Worm (Caenorhabditis elegans) whole organism, L3 larva: ENCODE data around the gene F29A7.8.

Experiments
- R02D3.7 ChIP-seq: fragments of 150-350 bp; optimal IDR thresholded peaks from 2 replicates; lab custom pipeline; 2014; ENCODE audit warnings: missing biosample characterization, missing genetic modification characterization
- ZK546.5 ChIP-seq: sonication (generic microtip); optimal IDR thresholded peaks from 2 replicates; lab custom pipeline; 2017; ENCODE audit warnings: missing biosample characterization, missing genetic modification characterization
- daf-12 ChIP-seq: fragments of 150-350 bp; optimal IDR thresholded peaks from 2 replicates; lab custom pipeline; 2014; ENCODE audit warnings: missing biosample characterization, missing genetic modification reagents, missing genetic modification characterization
- egl-27 ChIP-seq: sonication (generic microtip); optimal IDR thresholded peaks from 4 replicates; lab custom pipeline; 2017; ENCODE audit warnings: missing biosample characterization, missing genetic modification reagents, missing genetic modification characterization
- egl-5 ChIP-seq: fragments of 150-350 bp; optimal IDR thresholded peaks from 2 replicates; lab custom pipeline; 2017; ENCODE audit warnings: missing biosample characterization, missing genetic modification reagents, missing genetic modification characterization, inconsistent platforms
- elt-2 ChIP-seq: sonication (generic microtip); optimal IDR thresholded peaks from 2 replicates; lab custom pipeline; 2016; ENCODE audit warnings: missing genetic modification reagents, mild to moderate bottlenecking, missing genetic modification characterization, missing compliant biosample characterization
- fkh-10 ChIP-seq: sonication (generic microtip); optimal IDR thresholded peaks from 2 replicates; lab custom pipeline; 2017; ENCODE audit warnings: missing biosample characterization, missing genetic modification reagents, missing genetic modification characterization
- lin-39 ChIP-seq: fragments of 150-350 bp; optimal IDR thresholded peaks from 2 replicates; lab custom pipeline; 2018; ENCODE audit warnings: missing biosample characterization, missing genetic modification reagents, missing genetic modification characterization
- lsy-12 ChIP-seq: sonication (generic microtip); optimal IDR thresholded peaks from 2 replicates; lab custom pipeline; 2016; ENCODE audit warnings: mild to moderate bottlenecking, missing genetic modification characterization, missing compliant biosample characterization
- mdl-1 ChIP-seq: fragments of 150-350 bp; optimal IDR thresholded peaks from 2 replicates; lab custom pipeline; 2014; ENCODE audit warnings: missing biosample characterization, missing genetic modification characterization
- nfya-1 ChIP-seq: sonication (generic microtip); optimal IDR thresholded peaks from 2 replicates; lab custom pipeline; 2017; ENCODE audit warnings: missing genetic modification characterization, mild to moderate bottlenecking, missing compliant biosample characterization, antibody characterized with exemption, moderate library complexity; ENCODE audit not compliant: insufficient read depth
- nhr-11 ChIP-seq: fragments of 150-350 bp; optimal IDR thresholded peaks from 2 replicates; lab custom pipeline; 2014; ENCODE audit warnings: missing biosample characterization, missing genetic modification characterization
- nhr-12 ChIP-seq: fragments of 150-350 bp; optimal IDR thresholded peaks from 2 replicates; lab custom pipeline; 2014; ENCODE audit warnings: missing biosample characterization, missing genetic modification characterization
- nhr-23 ChIP-seq: fragments of 150-350 bp; optimal IDR thresholded peaks from 2 replicates; lab custom pipeline; 2014; ENCODE audit warnings: missing biosample characterization, missing genetic modification reagents, missing genetic modification characterization
- nhr-237 ChIP-seq: fragments of 150-350 bp; optimal IDR thresholded peaks from 2 replicates; lab custom pipeline; 2014; ENCODE audit warnings: missing biosample characterization, missing genetic modification characterization
- nhr-25 ChIP-seq: sonication (generic microtip); optimal IDR thresholded peaks from 2 replicates; lab custom pipeline; 2017; ENCODE audit warnings: missing biosample characterization, missing genetic modification characterization
- nhr-43 ChIP-seq: sonication (generic microtip); optimal IDR thresholded peaks from 2 replicates; lab custom pipeline; 2016; ENCODE audit warnings: mild to moderate bottlenecking, missing genetic modification characterization, missing compliant biosample characterization; ENCODE audit not compliant: poor library complexity, severe bottlenecking
- nhr-76 ChIP-seq: fragments of 150-350 bp; sonication (generic microtip); optimal IDR thresholded peaks from 5 replicates; lab custom pipeline; 2014; ENCODE audit warnings: missing biosample characterization, missing genetic modification characterization
- skn-1 ChIP-seq: fragments of 150-350 bp; optimal IDR thresholded peaks from 2 replicates; lab custom pipeline; 2014; ENCODE audit warnings: missing biosample characterization, missing genetic modification characterization
- unc-39 ChIP-seq: sonication (generic microtip); optimal IDR thresholded peaks from 4 replicates; lab custom pipeline; 2017; ENCODE audit warnings: missing biosample characterization, missing genetic modification characterization
- unc-62 ChIP-seq: fragments of 150-350 bp; sonication (generic microtip); optimal IDR thresholded peaks from 4 replicates; lab custom pipeline; 2014; ENCODE audit warnings: missing biosample characterization, missing genetic modification reagents, missing genetic modification characterization
- ztf-11 ChIP-seq: fragments of 150-350 bp; optimal IDR thresholded peaks from 2 replicates; lab custom pipeline; 2014; ENCODE audit warnings: missing biosample characterization, missing genetic modification characterization
- ztf-4 ChIP-seq: fragments of 150-350 bp; optimal IDR thresholded peaks from 2 replicates; lab custom pipeline; 2014; ENCODE audit warnings: missing biosample characterization, missing genetic modification characterization

Gene F29A7.8

DNA sequence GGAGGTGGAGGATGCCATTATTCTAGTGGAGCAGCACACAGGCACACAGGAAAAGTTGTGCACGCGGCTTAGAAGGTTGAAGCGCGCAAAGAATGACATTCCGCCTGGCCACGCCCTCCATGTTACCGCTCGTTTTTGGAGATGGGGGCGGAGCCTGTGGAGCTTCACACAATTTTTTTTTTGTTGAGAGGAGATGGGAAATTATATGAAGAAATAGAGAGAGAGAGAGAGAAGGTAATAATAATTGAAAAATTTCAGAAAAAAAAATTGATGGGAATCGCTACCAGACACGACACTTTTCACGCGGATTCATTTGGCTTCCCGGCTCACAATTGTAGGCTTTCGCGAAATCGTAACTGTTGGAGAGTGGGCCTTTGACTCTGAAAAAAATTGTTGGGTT, 40.5 kb downstream of the F29A7.8 start, which contains the start of gene T05A8.3:
TSS of gene T05A8.3 (minus strand) at position 101 of the 400 bp plus-strand sequence.
- TF ChIP-seq daf-12 (tag; lab: Kevin White, UChicago): no peak
- no peak for TF ChIP-seq nhr-43 (tag; lab: Kevin White, UChicago)
- no peak for TF ChIP-seq nhr-12 (tag; lab: Kevin White, UChicago)
- no peak for TF ChIP-seq ztf-4 (tag; lab: Kevin White, UChicago)
- no peak for TF ChIP-seq skn-1

DNA sequence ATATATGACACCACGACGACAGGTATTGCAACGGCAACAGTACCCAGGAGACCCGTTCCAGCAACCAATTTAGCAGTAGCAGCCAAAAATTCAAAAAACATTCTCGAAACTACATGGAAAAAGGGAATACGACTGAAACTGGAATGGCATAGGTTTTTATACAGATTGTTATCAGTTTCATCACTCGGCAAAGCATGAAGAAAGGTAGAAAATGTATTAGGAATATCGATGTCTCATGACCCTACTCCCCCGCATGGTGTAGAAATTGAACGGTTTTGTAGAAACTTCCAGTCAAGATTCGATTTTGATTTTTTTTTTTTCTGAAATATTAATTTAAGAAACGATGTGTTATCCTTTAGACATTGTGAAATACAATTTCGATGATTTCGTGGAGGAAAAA, 46.9 kb downstream of the F29A7.8 start, which contains the start of gene T05A8.2:
TSS of gene T05A8.2 (minus strand) at position 101 of the 400 bp plus-strand sequence.
- TF ChIP-seq ztf-11 (tag; lab: Kevin White, UChicago) (no peak), nhr-25 (tag; lab: Kevin White, UChicago) (no peak), nhr-76 (tag; lab: Kevin White, UChicago) (no peak), nfya-1 (tag; lab: Kevin White, UChicago) (no peak), unc-62 (GFP tag; lab: Kevin White, UChicago) (no peak), R02D3.7 (tag; lab: Kevin White, UChicago) (no peak), lsy-12 (tag; lab: Kevin White, UChicago) (no peak), nhr-11 (tag; lab: Kevin White, UChicago) (no peak), nhr-237 (tag; lab: Kevin White, UChicago) (no peak), unc-39 (tag; lab: Kevin White, UChicago) (no peak), ztf-4 (tag; lab: Kevin White, UChicago) (no peak), fkh-10 (GFP tag; lab: Kevin White, UChicago) (no peak), egl-27 (tag; lab: Kevin White, UChicago) (no peak), nhr-23 (tag; lab: Kevin White, UChicago) (no peak), ZK546.5 (tag; lab: Kevin White, UChicago) (no peak)

DNA sequence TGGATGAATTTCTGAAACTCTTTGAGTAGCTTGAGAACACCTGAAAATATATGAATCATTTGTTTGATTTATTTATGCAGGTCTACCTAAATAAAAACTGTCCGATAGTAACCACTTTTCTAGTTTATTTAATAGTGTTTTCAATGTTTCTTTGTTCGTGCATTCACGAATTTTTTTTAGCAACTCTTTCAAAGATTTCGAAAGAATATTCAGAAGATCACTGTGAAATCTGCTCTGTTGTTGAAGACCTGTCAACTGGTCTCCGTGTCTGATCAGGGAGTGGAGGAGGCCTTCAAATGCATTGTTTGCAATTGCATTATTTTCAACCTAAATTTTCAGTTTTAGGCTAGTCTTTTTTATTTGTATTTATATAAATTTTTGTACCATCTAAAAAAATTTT, 47.9 kb downstream of the F29A7.8 start, which contains the start of gene T05A8.1:
TSS of gene T05A8.1 (minus strand) at position 101 of the 400 bp plus-strand sequence.
- TF ChIP-seq nhr-237 (tag; lab: Kevin White, UChicago): no peak

DNA sequence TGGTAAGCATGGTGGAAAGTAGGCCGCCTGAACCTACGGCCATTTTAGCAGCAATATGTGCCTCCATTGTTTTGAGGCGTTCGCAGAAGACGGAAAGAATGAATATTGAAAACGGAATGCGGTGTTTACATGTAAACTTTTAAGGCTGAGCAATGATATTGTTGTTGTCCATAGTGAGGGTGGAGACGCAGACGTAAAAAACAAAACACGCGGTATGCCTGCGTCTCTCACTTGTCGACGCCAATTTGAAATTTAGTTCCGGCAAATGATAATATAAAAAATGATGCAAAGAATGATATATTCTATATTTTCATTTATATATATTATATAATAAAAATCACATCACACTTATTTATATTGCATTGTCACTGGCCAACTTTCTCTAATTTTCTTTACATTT, 50.0 kb downstream of the F29A7.8 start, which contains the start of gene Y47G7B.2:
TSS of gene Y47G7B.2 (minus strand) at position 143 of the 400 bp plus-strand sequence.
- TF ChIP-seq lin-39 (tag; lab: Kevin White, UChicago) (peak; percentile 16), mdl-1 (tag; lab: Kevin White, UChicago) (no peak), elt-2 (tag; lab: Kevin White, UChicago) (peak; percentile 23), egl-5 (tag; lab: Kevin White, UChicago) (peak; percentile 15)
